Fruit fly (Drosophila melanogaster) whole organism, embryonic: ENCODE data around the gene Or83a.

Experiments
- B-H1 ChIP-seq: fragments of 200-800 bp; sonication (Bioruptor generic); IDR thresholded peaks from 3 replicates; pipeline ENCODE4 v1.3.6; 2022; ENCODE audit warnings: missing biosample characterization, missing genetic modification characterization
- BtbVII ChIP-seq: fragments of 200-800 bp; sonication (Bioruptor generic); optimal IDR thresholded peaks from 3 replicates; lab custom pipeline; 2017; ENCODE audit warnings: missing biosample characterization, mild to moderate bottlenecking, missing genetic modification characterization
- CG10267 ChIP-seq: fragments of 200-800 bp; sonication (Bioruptor generic); optimal IDR thresholded peaks from 2 replicates; lab custom pipeline; 2018; ENCODE audit warnings: missing biosample characterization, mild to moderate bottlenecking, missing genetic modification characterization, moderate library complexity
- CG11085 ChIP-seq: fragments of 200-800 bp; sonication (Bioruptor generic); IDR thresholded peaks from 2 replicates; pipeline ENCODE4 v1.3.6; 2022; ENCODE audit warnings: missing biosample characterization, missing genetic modification characterization
- CG12391 ChIP-seq: fragments of 200-800 bp; sonication (Bioruptor generic); optimal IDR thresholded peaks from 3 replicates; lab custom pipeline; 2018; ENCODE audit warnings: missing biosample characterization, mild to moderate bottlenecking, missing genetic modification characterization, moderate library complexity
- CG12659 ChIP-seq: fragments of 200-800 bp; sonication (Bioruptor generic); optimal IDR thresholded peaks from 3 replicates; lab custom pipeline; 2017; ENCODE audit warnings: mild to moderate bottlenecking, missing biosample characterization, missing genetic modification reagents, missing genetic modification characterization
- CG14710 ChIP-seq: fragments of 200-800 bp; sonication (Bioruptor generic); optimal IDR thresholded peaks from 3 replicates; lab custom pipeline; 2019; ENCODE audit warnings: missing biosample characterization, mild to moderate bottlenecking, missing genetic modification characterization, moderate library complexity
- CG15479 ChIP-seq: fragments of 200-800 bp; sonication (Bioruptor generic); optimal IDR thresholded peaks from 3 replicates; lab custom pipeline; 2019; ENCODE audit warnings: missing biosample characterization, mild to moderate bottlenecking, missing genetic modification characterization, moderate library complexity
- CG15514 ChIP-seq: fragments of 200-800 bp; sonication (Bioruptor generic); optimal IDR thresholded peaks from 3 replicates; lab custom pipeline; 2017; ENCODE audit warnings: missing biosample characterization, missing genetic modification characterization, mild to moderate bottlenecking, moderate library complexity, missing genetic modification reagents
- CG16813 ChIP-seq: fragments of 200-800 bp; sonication (Bioruptor generic); IDR thresholded peaks from 3 replicates; pipeline ENCODE4 v1.3.6; 2022; ENCODE audit warnings: missing biosample characterization, missing genetic modification characterization; ENCODE audit not compliant: partially characterized antibody
- CG17186 ChIP-seq: fragments of 200-800 bp; sonication (Bioruptor generic); optimal IDR thresholded peaks from 3 replicates; lab custom pipeline; 2017; ENCODE audit warnings: missing biosample characterization, missing genetic modification reagents, missing genetic modification characterization
- CG17802 ChIP-seq: fragments of 200-800 bp; sonication (Bioruptor generic); optimal IDR thresholded peaks from 2 replicates; lab custom pipeline; 2018; ENCODE audit warnings: missing biosample characterization, mild to moderate bottlenecking, missing genetic modification characterization, moderate library complexity
- CG17829 ChIP-seq: fragments of 200-800 bp; optimal IDR thresholded peaks from 2 replicates; lab custom pipeline; 2019; ENCODE audit warnings: missing biosample characterization, mild to moderate bottlenecking, missing genetic modification characterization, moderate library complexity
- CG18476 ChIP-seq: fragments of 200-800 bp; sonication (Bioruptor generic); optimal IDR thresholded peaks from 2 replicates; lab custom pipeline; 2016; ENCODE audit warnings: missing biosample characterization, mild to moderate bottlenecking, missing genetic modification characterization
- CG30020 ChIP-seq: fragments of 200-800 bp; optimal IDR thresholded peaks from 2 replicates; lab custom pipeline; 2019; ENCODE audit warnings: missing biosample characterization, mild to moderate bottlenecking, missing genetic modification characterization, moderate library complexity
- CG33213 ChIP-seq: fragments of 200-800 bp; sonication (Bioruptor generic); optimal IDR thresholded peaks from 3 replicates; lab custom pipeline; 2016; ENCODE audit warnings: missing biosample characterization, missing genetic modification characterization
- CG3838 ChIP-seq: fragments of 200-800 bp; sonication (Bioruptor generic); optimal IDR thresholded peaks from 3 replicates; lab custom pipeline; 2016; ENCODE audit warnings: missing biosample characterization, missing genetic modification characterization
- CG4707 ChIP-seq: fragments of 200-800 bp; sonication (Bioruptor generic); optimal IDR thresholded peaks from 2 replicates; lab custom pipeline; 2018; ENCODE audit warnings: missing biosample characterization, mild to moderate bottlenecking, missing genetic modification characterization, moderate library complexity
- CG6654 ChIP-seq: fragments of 200-800 bp; sonication (Bioruptor generic); optimal IDR thresholded peaks from 2 replicates; lab custom pipeline; 2017; ENCODE audit warnings: missing biosample characterization, mild to moderate bottlenecking, missing genetic modification characterization
- CG7963 ChIP-seq: fragments of 200-800 bp; sonication (Bioruptor generic); IDR thresholded peaks from 3 replicates; pipeline ENCODE4 v1.3.6; 2022; ENCODE audit warnings: missing biosample characterization, missing genetic modification characterization; ENCODE audit not compliant: partially characterized antibody
- CG9609 ChIP-seq: fragments of 200-800 bp; sonication (Bioruptor generic); optimal IDR thresholded peaks from 3 replicates; lab custom pipeline; 2016; ENCODE audit warnings: missing biosample characterization, missing genetic modification characterization
- CG9797 ChIP-seq: fragments of 200-800 bp; sonication (Bioruptor generic); optimal IDR thresholded peaks from 3 replicates; lab custom pipeline; 2018; ENCODE audit warnings: missing biosample characterization, mild to moderate bottlenecking, missing genetic modification characterization
- CHES-1-like ChIP-seq: fragments of 200-800 bp; sonication (Bioruptor generic); optimal IDR thresholded peaks from 2 replicates; lab custom pipeline; 2016; ENCODE audit warnings: missing biosample characterization, missing genetic modification characterization
- CoRest ChIP-seq: fragments of 200-800 bp; sonication (Bioruptor generic); optimal IDR thresholded peaks from 3 replicates; lab custom pipeline; 2018; ENCODE audit warnings: missing biosample characterization, mild to moderate bottlenecking, missing genetic modification characterization, moderate library complexity
- D19A ChIP-seq: fragments of 200-800 bp; optimal IDR thresholded peaks from 3 replicates; lab custom pipeline; 2019; ENCODE audit warnings: missing biosample characterization, mild to moderate bottlenecking, missing genetic modification characterization, moderate library complexity
- Dip3 ChIP-seq: fragments of 200-800 bp; sonication (Bioruptor generic); optimal IDR thresholded peaks from 3 replicates; lab custom pipeline; 2016; ENCODE audit warnings: missing biosample characterization, missing genetic modification characterization
- Dll ChIP-seq: fragments of 200-800 bp; sonication (Bioruptor generic); IDR thresholded peaks from 4 replicates; pipeline ENCODE4 v1.3.6; 2022; ENCODE audit warnings: missing biosample characterization, missing genetic modification characterization; ENCODE audit not compliant: partially characterized antibody
- Dref ChIP-seq: fragments of 200-800 bp; sonication (Bioruptor generic); IDR thresholded peaks from 2 replicates; pipeline ENCODE4 v1.3.6; 2022; ENCODE audit warnings: missing biosample characterization, missing genetic modification characterization
- HLH4C ChIP-seq: fragments of 200-800 bp; sonication (Bioruptor generic); IDR thresholded peaks from 3 replicates; pipeline ENCODE4 v1.3.6; 2022; ENCODE audit warnings: missing biosample characterization, missing genetic modification characterization; ENCODE audit not compliant: partially characterized antibody
- Jarid2 ChIP-seq: fragments of 200-800 bp; sonication (Bioruptor generic); optimal IDR thresholded peaks from 3 replicates; lab custom pipeline; 2017; ENCODE audit warnings: mild to moderate bottlenecking, missing biosample characterization, missing genetic modification reagents, missing genetic modification characterization
- Kr ChIP-seq: fragments of 200-800 bp; sonication (Bioruptor generic); optimal IDR thresholded peaks from 2 replicates; lab custom pipeline; 2017; ENCODE audit warnings: missing biosample characterization, mild to moderate bottlenecking, missing genetic modification characterization
- MBD-R2 ChIP-seq: fragments of 200-800 bp; sonication (Bioruptor generic); IDR thresholded peaks from 2 replicates; pipeline ENCODE4 v1.3.6; 2022; ENCODE audit warnings: missing biosample characterization, missing genetic modification characterization
- MESR4 ChIP-seq: fragments of 200-800 bp; sonication (Bioruptor generic); optimal IDR thresholded peaks from 2 replicates; lab custom pipeline; 2018; ENCODE audit warnings: missing biosample characterization, mild to moderate bottlenecking, missing genetic modification characterization, moderate library complexity
- Max ChIP-seq: fragments of 200-800 bp; sonication (Bioruptor generic); optimal IDR thresholded peaks from 2 replicates; lab custom pipeline; 2016; ENCODE audit warnings: missing biosample characterization, mild to moderate bottlenecking, missing genetic modification characterization
- Meics ChIP-seq: fragments of 200-800 bp; sonication (Bioruptor generic); optimal IDR thresholded peaks from 2 replicates; lab custom pipeline; 2017; ENCODE audit warnings: missing biosample characterization, mild to moderate bottlenecking, missing genetic modification characterization
- Rx ChIP-seq: fragments of 200-800 bp; sonication (Bioruptor generic); IDR thresholded peaks from 2 replicates; pipeline ENCODE4 v1.3.6; 2022; ENCODE audit warnings: missing biosample characterization, missing genetic modification characterization
- Sry-δ ChIP-seq: fragments of 200-800 bp; sonication (Bioruptor generic); optimal IDR thresholded peaks from 2 replicates; lab custom pipeline; 2016; ENCODE audit warnings: missing biosample characterization, missing genetic modification characterization
- Ssrp ChIP-seq: fragments of 200-800 bp; sonication (Bioruptor generic); optimal IDR thresholded peaks from 2 replicates; lab custom pipeline; 2018; ENCODE audit warnings: missing biosample characterization, mild to moderate bottlenecking, missing genetic modification characterization, moderate library complexity
- TFAM ChIP-seq: fragments of 200-800 bp; sonication (Bioruptor generic); optimal IDR thresholded peaks from 2 replicates; lab custom pipeline; 2017; ENCODE audit warnings: missing biosample characterization, missing genetic modification characterization, inconsistent platforms
- ac ChIP-seq: fragments of 200-800 bp; sonication (Bioruptor generic); optimal IDR thresholded peaks from 3 replicates; lab custom pipeline; 2017; ENCODE audit warnings: missing biosample characterization, mild to moderate bottlenecking, missing genetic modification characterization
- bbx ChIP-seq: fragments of 200-800 bp; sonication (Bioruptor generic); IDR thresholded peaks from 2 replicates; pipeline ENCODE4 v1.3.6; 2022; ENCODE audit warnings: missing biosample characterization, missing genetic modification characterization; ENCODE audit not compliant: partially characterized antibody
- bcd ChIP-seq: fragments of 200-800 bp; sonication (Bioruptor generic); optimal IDR thresholded peaks from 2 replicates; lab custom pipeline; 2017; ENCODE audit warnings: missing biosample characterization, mild to moderate bottlenecking, missing genetic modification characterization
- hth ChIP-seq: fragments of >200 bp; optimal IDR thresholded peaks from 2 replicates; lab custom pipeline; 2017; ENCODE audit warnings: inconsistent platforms
- nerfin-2 ChIP-seq: fragments of 200-800 bp; sonication (Bioruptor generic); IDR thresholded peaks from 2 replicates; pipeline ENCODE4 v1.3.6; 2022; ENCODE audit warnings: missing biosample characterization, missing genetic modification characterization; ENCODE audit not compliant: partially characterized antibody
- phol ChIP-seq: fragments of 200-800 bp; sonication (Bioruptor generic); optimal IDR thresholded peaks from 3 replicates; lab custom pipeline; 2018; ENCODE audit warnings: missing biosample characterization, mild to moderate bottlenecking, missing genetic modification characterization, moderate library complexity
- prd ChIP-seq, 3 experiments: fragments of >200 bp in 2 of 3; fragments of 200-800 bp in 1 of 3; sonication (Bioruptor generic) in 1 of 3; optimal IDR thresholded peaks in 2 of 3; IDR thresholded peaks in 1 of 3; 2 replicates in 2 of 3; 3 replicates in 1 of 3; pipeline versions ENCODE4 v1.3.6 to Lab custom; 2017 to 2022; ENCODE audit warnings: missing biosample characterization in 1 of 3, missing genetic modification characterization in 1 of 3
- sens ChIP-seq: fragments of 200-800 bp; sonication (Bioruptor generic); peaks from one replicate; lab custom pipeline; 2016; ENCODE audit warnings: missing biosample characterization, missing genetic modification characterization
- sna ChIP-seq: fragments of 200-800 bp; sonication (Bioruptor generic); IDR thresholded peaks from 2 replicates; pipeline ENCODE4 v1.3.6; 2022; ENCODE audit warnings: missing biosample characterization, missing genetic modification characterization; ENCODE audit not compliant: partially characterized antibody
- trh ChIP-seq: fragments of 200-800 bp; sonication (Bioruptor generic); optimal IDR thresholded peaks from 2 replicates; lab custom pipeline; 2016; ENCODE audit warnings: missing biosample characterization, missing genetic modification characterization

Gene Or83a

dm6 chr3R:5374720-5375119 lies 24.3 kb downstream of the Or83a start, which contains the start of the genes hd and CG14667 (continued):
- TF ChIP-seq Sry-δ (GFP tag; lab: Kevin White, UChicago) = peak; percentile 67
- TF ChIP-seq Max (GFP tag; lab: Kevin White, UChicago) = peak; percentile 29
- no peak for TF ChIP-seq CG4707 (GFP tag; lab: Kevin White, UChicago)
- TF ChIP-seq CG17829 = peak; percentile 36
- TF ChIP-seq CG16813 (GFP tag; lab: Robert Waterston, UW) = peak; percentile 64
- no peak for TF ChIP-seq CG3838 (GFP tag; lab: Kevin White, UChicago)
- no peak for TF ChIP-seq CG33213 (GFP tag; lab: Kevin White, UChicago)
- TF ChIP-seq CG9797 = peak; percentile 53
- no peak for TF ChIP-seq Meics
- no peak for TF ChIP-seq ac (GFP tag; lab: Kevin White, UChicago)
- no peak for TF ChIP-seq Jarid2 (GFP tag; lab: Kevin White, UChicago)
- peak; percentile 80 for TF ChIP-seq Dref (GFP tag; lab: Robert Waterston, UW)
- peak; percentile 46 for TF ChIP-seq CG14710 (tag; lab: Kevin White, UChicago)
- TF ChIP-seq phol (tag; lab: Kevin White, UChicago) = peak; percentile 21
- no peak for TF ChIP-seq Dip3 (GFP tag; lab: Kevin White, UChicago)
- peak; percentile 84 for TF ChIP-seq sens (GFP tag; lab: Kevin White, UChicago)
- no peak for TF ChIP-seq D19A (tag; lab: Kevin White, UChicago)
- peak; percentile 43 for TF ChIP-seq CG12659 (GFP tag; lab: Kevin White, UChicago)
- no peak for TF ChIP-seq CG17802
- no peak for TF ChIP-seq hth (lab: Kevin White, UChicago)
- TF ChIP-seq MESR4 (GFP tag; lab: Kevin White, UChicago) = no peak
- TF ChIP-seq CoRest = peak; percentile 28
- TF ChIP-seq Dll (GFP tag; lab: Robert Waterston, UW) = peak; percentile 71
- TF ChIP-seq sna = peak; percentile 66; the same call in 1 of the 2 replicates
- peak; percentile 14 for TF ChIP-seq bcd (GFP tag; lab: Kevin White, UChicago)
- TF ChIP-seq CG30020 (tag; lab: Kevin White, UChicago) = peak; percentile 45
- no peak for TF ChIP-seq Rx (GFP tag; lab: Robert Waterston, UW)
- no peak for TF ChIP-seq trh (GFP tag; lab: Kevin White, UChicago)
- peak; percentile 49; the same call in 2 of the 3 replicates for TF ChIP-seq CG7963
- TF ChIP-seq Ssrp (tag; lab: Kevin White, UChicago) = no peak
- no peak for TF ChIP-seq CG6654 (GFP tag; lab: Kevin White, UChicago)
- no peak for TF ChIP-seq CG15479 (GFP tag; lab: Kevin White, UChicago)
- no peak for TF ChIP-seq B-H1
- no peak for TF ChIP-seq CG9609
- peak; percentile 32 for TF ChIP-seq CG12391
- no peak for TF ChIP-seq prd (optimal IDR thresholded peaks at IDR 0.05; lab: Kevin White, UChicago)
- no peak for TF ChIP-seq prd (GFP tag; IDR thresholded peaks at IDR 0.05; lab: Robert Waterston, UW)
- peak; percentile 26; the same call in 1 of the 2 replicates for TF ChIP-seq bbx (GFP tag; lab: Robert Waterston, UW)
- TF ChIP-seq CG11085 = no peak
- no peak for TF ChIP-seq BtbVII
- TF ChIP-seq TFAM = no peak
- TF ChIP-seq CG17186 (GFP tag; lab: Kevin White, UChicago) = peak; percentile 69
- peak; percentile 41 for TF ChIP-seq CG10267 (tag; lab: Kevin White, UChicago)
- TF ChIP-seq CG15514 (GFP tag; lab: Kevin White, UChicago) = peak; percentile 66
- TF ChIP-seq Kr (GFP tag; lab: Kevin White, UChicago) = no peak
- TF ChIP-seq nerfin-2 (GFP tag; lab: Robert Waterston, UW) = peak; percentile 42; the same call in 1 of the 2 replicates
- no peak for TF ChIP-seq CG18476 (GFP tag; lab: Kevin White, UChicago)
- peak; percentile 10 for TF ChIP-seq CHES-1-like (GFP tag; lab: Kevin White, UChicago)
- peak; percentile 53 for TF ChIP-seq MBD-R2 (GFP tag; lab: Robert Waterston, UW)
- peak; percentile 60 for TF ChIP-seq HLH4C
